Worm (Caenorhabditis elegans): ENCODE measurements around the gene mex-5.

mex-5 gene

DNA sequence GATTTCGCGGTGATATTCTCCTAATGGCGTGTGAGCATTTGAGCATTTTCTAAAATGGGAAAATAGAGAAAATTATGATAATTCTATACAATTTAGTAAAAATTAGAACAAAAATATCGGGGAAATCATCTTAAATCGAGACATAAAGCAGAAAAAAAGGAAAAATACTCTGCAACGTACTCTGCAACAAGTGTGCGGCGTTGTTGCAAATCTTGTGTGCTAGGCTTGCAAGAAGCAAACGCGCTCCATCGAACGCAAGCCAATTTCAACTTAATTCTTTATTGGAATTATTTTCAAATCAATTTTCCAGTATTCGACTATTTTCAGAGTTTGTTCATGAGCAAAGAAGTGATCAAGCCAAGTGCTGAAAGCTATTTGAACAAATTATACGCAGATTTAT lies 32.5 kb downstream of the mex-5 start, which contains the start of the genes Y62E10A.20, Y62E10A.23 and mdt-9:
Gene Y62E10A.20 (minus strand): TSS at position 49 of the 400 bp plus-strand sequence.
Gene Y62E10A.23 (plus strand): TSS at position 282 of the 400 bp plus-strand sequence.
Gene mdt-9 (plus strand): TSS at position 338 of the 400 bp plus-strand sequence.
- peak; percentile 42 for TF ChIP-seq tbp1 (GFP tag; optimal IDR thresholded peaks at IDR 0.05)
- TF ChIP-seq attf-6 (GFP tag; IDR thresholded peaks at IDR 0.05): peak; percentile 46; the same call in 1 of the 2 replicates
- peak; percentile 50 for TF ChIP-seq unc-130 (GFP tag; optimal IDR thresholded peaks at IDR 0.05)
- peak; percentile 41 for TF ChIP-seq F23B12.7 (tag; optimal IDR thresholded peaks at IDR 0.05; ENCODE audit: insufficient read depth)
- TF ChIP-seq dpl-1 (GFP tag; optimal IDR thresholded peaks at IDR 0.05): peak; percentile 49
- TF ChIP-seq Y56A3A.18 (GFP tag; IDR thresholded peaks at IDR 0.05): no peak
- peak; percentile 45 for TF ChIP-seq snpc-1.3 (tag; optimal IDR thresholded peaks at IDR 0.05; ENCODE audit: insufficient read depth)
- no peak for TF ChIP-seq xnd-1 (tag; optimal IDR thresholded peaks at IDR 0.05)
- peak; percentile 46 for TF ChIP-seq F33H1.4 (GFP tag; IDR thresholded peaks at IDR 0.05)
- TF ChIP-seq madf-3 (GFP tag; IDR thresholded peaks at IDR 0.05): 0 out of 2 replicates have a peak, but pooled peaks have one; percentile 43
- peak; percentile 41 for TF ChIP-seq lsl-1 (GFP tag; optimal IDR thresholded peaks at IDR 0.05)
- peak in 1 of 3 experiments; percentile 73 for TF ChIP-seq lin-35 (GFP tag; optimal IDR thresholded peaks at IDR 0.05)
- peak; percentile 61 for TF ChIP-seq snpc-1.1 (tag; optimal IDR thresholded peaks at IDR 0.05; ENCODE audit: insufficient read depth)
- TF ChIP-seq lin-40 (tag; optimal IDR thresholded peaks at IDR 0.05): peak; percentile 47
- peak; percentile 74 for TF ChIP-seq attf-5 (GFP tag; optimal IDR thresholded peaks at IDR 0.05)
- TF ChIP-seq lin-54 (GFP tag; optimal IDR thresholded peaks at IDR 0.05): peak; percentile 29
- TF ChIP-seq F49E8.2 (tag; optimal IDR thresholded peaks at IDR 0.05; ENCODE audit: insufficient read depth): peak; percentile 69
- peak; percentile 38 for TF ChIP-seq efl-1 (GFP tag; optimal IDR thresholded peaks at IDR 0.05)
- TF ChIP-seq cebp-1 (GFP tag; IDR thresholded peaks at IDR 0.05): no peak
- peak; percentile 45 for TF ChIP-seq cebp-1 (tag; optimal IDR thresholded peaks at IDR 0.05)
- TF ChIP-seq pha-4 (tag; optimal IDR thresholded peaks at IDR 0.05): no peak
- no peak for TF ChIP-seq C06A6.2 (GFP tag; conservative IDR thresholded peaks at IDR 0.05)
- no peak for TF ChIP-seq F57A8.1 (GFP tag; optimal IDR thresholded peaks at IDR 0.05)
- TF ChIP-seq madf-6 (GFP tag; IDR thresholded peaks at IDR 0.05): peak; percentile 51; the same call in 1 of the 2 replicates
- TF ChIP-seq nhr-179 (tag; optimal IDR thresholded peaks at IDR 0.05): no peak
- TF ChIP-seq rpc-1 (optimal IDR thresholded peaks at IDR 0.05): peak; percentile 39
- no peak for TF ChIP-seq rpc-1 (tag; optimal IDR thresholded peaks at IDR 0.05)
- TF ChIP-seq snpc-3.4 (tag; optimal IDR thresholded peaks at IDR 0.05): peak; percentile 3
- no peak for TF ChIP-seq hlh-12 (tag; optimal IDR thresholded peaks at IDR 0.05)
- TF ChIP-seq ZK185.1 (tag; optimal IDR thresholded peaks at IDR 0.05; ENCODE audit: poor library complexity, severe bottlenecking): peak; percentile 17
- peak; percentile 39 for TF ChIP-seq ztf-18 (tag; optimal IDR thresholded peaks at IDR 0.05)
- TF ChIP-seq D2030.7 (GFP tag; IDR thresholded peaks at IDR 0.05): peak; percentile 40
- no peak for TF ChIP-seq snpc-4 (GFP tag; optimal IDR thresholded peaks at IDR 0.05)
- peak; percentile 5 to 81 (median 66) for TF ChIP-seq snpc-4 (tag; optimal IDR thresholded peaks at IDR 0.05)
- peak; percentile 59 for TF ChIP-seq dox-1 (GFP tag; IDR thresholded peaks at IDR 0.05)
- TF ChIP-seq ceh-100 (GFP tag; IDR thresholded peaks at IDR 0.05): peak; percentile 63
- TF ChIP-seq ceh-27 (GFP tag; optimal IDR thresholded peaks at IDR 0.05): peak; percentile 25
- no peak for TF ChIP-seq B0336.3 (GFP tag; IDR thresholded peaks at IDR 0.05)
- peak; percentile 91 for TF ChIP-seq mcd-1 (GFP tag; IDR thresholded peaks at IDR 0.05)
